Worm (Caenorhabditis elegans): Measurements from ENCODE around the gene clec-85.

DNA sequence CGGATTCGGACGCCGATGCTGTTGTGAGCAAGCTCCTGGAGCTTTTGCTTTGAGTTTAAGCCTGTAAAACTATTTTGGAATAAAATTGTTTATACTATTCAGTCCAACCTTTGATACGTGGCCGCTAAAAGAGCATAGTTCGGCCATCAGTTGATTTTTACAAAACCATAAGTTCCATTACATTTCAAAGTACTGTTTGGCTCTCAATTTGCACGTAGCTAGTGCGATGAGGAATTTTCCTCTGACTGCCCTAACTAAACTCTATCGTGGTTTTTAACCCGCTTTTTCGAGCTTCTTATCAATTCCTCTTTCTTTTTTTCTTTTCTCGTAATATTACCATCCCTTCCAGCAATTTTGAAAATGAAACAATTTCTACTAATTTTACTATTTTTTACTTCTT is 27.2 kb upstream of the clec-85 start, which contains the start of gene clec-80:
- TF ChIP-seq aly-2 (tag; optimal IDR thresholded peaks at IDR 0.05) (no peak), aha-1 (tag; optimal IDR thresholded peaks at IDR 0.05) (no peak)
